Worm (Caenorhabditis elegans) whole organism, L1 larva: Measurements from ENCODE around the gene Y42G9A.3.

Experiments
- C04F5.9 ChIP-seq: sonication (generic microtip); optimal IDR thresholded peaks from 2 replicates; lab custom pipeline; 2016; ENCODE audit warnings: missing genetic modification characterization, missing compliant biosample characterization
- C16A3.4 ChIP-seq: fragments of 150-350 bp; optimal IDR thresholded peaks from 2 replicates; lab custom pipeline; 2014; ENCODE audit warnings: missing biosample characterization, missing genetic modification characterization
- C34B4.2 ChIP-seq: sonication (generic microtip); optimal IDR thresholded peaks from 2 replicates; lab custom pipeline; 2017; ENCODE audit warnings: mild to moderate bottlenecking, missing genetic modification characterization, missing compliant biosample characterization
- F16B12.6 ChIP-seq: fragments of 150-350 bp; optimal IDR thresholded peaks from 2 replicates; lab custom pipeline; 2014; ENCODE audit warnings: missing biosample characterization, missing genetic modification characterization
- blmp-1 ChIP-seq: fragments of 150-350 bp; optimal IDR thresholded peaks from 2 replicates; lab custom pipeline; 2014; ENCODE audit warnings: missing biosample characterization, missing genetic modification characterization
- ceh-63 ChIP-seq: fragments of 200-800 bp; sonication (Bioruptor generic); optimal IDR thresholded peaks from 2 replicates; lab custom pipeline; 2018; ENCODE audit warnings: mild to moderate bottlenecking, missing genetic modification characterization, missing compliant biosample characterization
- ceh-8 ChIP-seq: fragments of 200-800 bp; sonication (Bioruptor generic); optimal IDR thresholded peaks from 2 replicates; lab custom pipeline; 2018; ENCODE audit warnings: mild to moderate bottlenecking, missing genetic modification characterization, moderate library complexity, missing compliant biosample characterization
- ceh-82 ChIP-seq, 3 experiments: fragments of 150-350 bp in 1 of 3; sonication (generic microtip) in 2 of 3; optimal IDR thresholded peaks; 2 replicates each; lab custom pipeline; 2014 to 2017; ENCODE audit warnings: missing biosample characterization in 3 of 3, missing genetic modification characterization in 3 of 3
- ces-1 ChIP-seq: fragments of 150-350 bp; optimal IDR thresholded peaks from 2 replicates; lab custom pipeline; 2014; ENCODE audit warnings: missing biosample characterization, missing genetic modification reagents, missing genetic modification characterization
- efl-1 ChIP-seq, 4 experiments: fragments of 150-350 bp; optimal IDR thresholded peaks in 3 of 4; peaks in 1 of 4; 1 replicate in 1 of 4; 2 replicates in 3 of 4; lab custom pipeline; 2014; ENCODE audit warnings: missing biosample characterization in 2 of 4, missing genetic modification characterization in 2 of 4, missing genetic modification reagents in 2 of 4
- efl-3 ChIP-seq: fragments of 200-800 bp; sonication (Bioruptor generic); optimal IDR thresholded peaks from 2 replicates; lab custom pipeline; 2018; ENCODE audit warnings: mild to moderate bottlenecking, missing genetic modification characterization, missing compliant biosample characterization
- egl-27 ChIP-seq, 2 experiments: fragments of 150-350 bp in 1 of 2; sonication (generic microtip); optimal IDR thresholded peaks; 3 replicates each; lab custom pipeline; 2017 to 2018; ENCODE audit warnings: missing biosample characterization in 2 of 2, missing genetic modification characterization in 2 of 2, missing genetic modification reagents in 2 of 2
- elt-2 ChIP-seq: sonication (generic microtip); optimal IDR thresholded peaks from 2 replicates; lab custom pipeline; 2016; ENCODE audit warnings: missing genetic modification characterization, mild to moderate bottlenecking, inconsistent platforms, missing compliant biosample characterization, missing genetic modification reagents
- elt-3 ChIP-seq, 6 experiments: fragments of 150-350 bp in 1 of 6; sonication (generic microtip); optimal IDR thresholded peaks; 2 replicates each; lab custom pipeline; 2017 to 2018; ENCODE audit warnings: missing biosample characterization in 6 of 6, missing genetic modification characterization in 6 of 6, inconsistent platforms in 1 of 6
- ets-5 ChIP-seq: fragments of 200-800 bp; sonication (Bioruptor generic); IDR thresholded peaks from 2 replicates; pipeline ENCODE4 v1.3.6; 2022; ENCODE audit warnings: missing genetic modification characterization, missing compliant biosample characterization
- fkh-10 ChIP-seq: sonication (generic microtip); optimal IDR thresholded peaks from 2 replicates; lab custom pipeline; 2017; ENCODE audit warnings: missing biosample characterization, missing genetic modification reagents, missing genetic modification characterization
- fkh-4 ChIP-seq: sonication (generic microtip); optimal IDR thresholded peaks from 2 replicates; lab custom pipeline; 2016; ENCODE audit warnings: missing compliant biosample characterization, missing genetic modification characterization, borderline replicate concordance
- fkh-8 ChIP-seq: sonication (generic microtip); optimal IDR thresholded peaks from 2 replicates; lab custom pipeline; 2016; ENCODE audit warnings: mild to moderate bottlenecking, missing genetic modification characterization, missing compliant biosample characterization
- fos-1 ChIP-seq: fragments of 150-350 bp; optimal IDR thresholded peaks from 2 replicates; lab custom pipeline; 2014; ENCODE audit warnings: missing biosample characterization, missing genetic modification characterization
- grh-1 ChIP-seq: fragments of 200-800 bp; sonication (Bioruptor generic); IDR thresholded peaks from 2 replicates; pipeline ENCODE4 v1.3.6; 2022; ENCODE audit warnings: missing genetic modification reagents, missing genetic modification characterization, missing compliant biosample characterization
- hpl-2 ChIP-seq: fragments of 150-350 bp; optimal IDR thresholded peaks from 2 replicates; lab custom pipeline; 2014; ENCODE audit warnings: missing biosample characterization, missing genetic modification reagents, missing genetic modification characterization
- isw-1 ChIP-seq: fragments of 200-800 bp; sonication (Bioruptor generic); IDR thresholded peaks from 2 replicates; pipeline ENCODE4 v1.3.6; 2022; ENCODE audit warnings: missing genetic modification characterization, missing compliant biosample characterization
- jun-1 ChIP-seq: fragments of 150-350 bp; optimal IDR thresholded peaks from 2 replicates; lab custom pipeline; 2014; ENCODE audit warnings: missing biosample characterization, missing genetic modification reagents, missing genetic modification characterization
- lin-14 ChIP-seq: fragments of 200-800 bp; sonication (Bioruptor generic); optimal IDR thresholded peaks from 2 replicates; lab custom pipeline; 2018; ENCODE audit warnings: mild to moderate bottlenecking, missing genetic modification characterization, moderate library complexity, missing compliant biosample characterization
- lin-35 ChIP-seq, 2 experiments: fragments of 150-350 bp; optimal IDR thresholded peaks; 2 replicates each; lab custom pipeline; 2014; ENCODE audit warnings: missing biosample characterization in 2 of 2, missing genetic modification characterization in 2 of 2, missing genetic modification reagents in 2 of 2
- lsy-2 ChIP-seq, 2 experiments: fragments of 150-350 bp; optimal IDR thresholded peaks; 2 replicates each; lab custom pipeline; 2014; ENCODE audit warnings: missing biosample characterization in 2 of 2, missing genetic modification characterization in 2 of 2
- mab-9 ChIP-seq: fragments of 200-800 bp; sonication (Bioruptor generic); IDR thresholded peaks from 2 replicates; pipeline ENCODE4 v1.3.6; 2022; ENCODE audit warnings: missing genetic modification reagents, missing genetic modification characterization, missing compliant biosample characterization
- mdl-1 ChIP-seq, 2 experiments: fragments of 150-350 bp; optimal IDR thresholded peaks; 2 replicates each; lab custom pipeline; 2014 to 2017; ENCODE audit warnings: missing biosample characterization in 2 of 2, missing genetic modification characterization in 2 of 2, inconsistent platforms in 1 of 2
- mef-2 ChIP-seq: fragments of 150-350 bp; optimal IDR thresholded peaks from 2 replicates; lab custom pipeline; 2014; ENCODE audit warnings: missing biosample characterization, missing genetic modification characterization
- mep-1 ChIP-seq: fragments of 150-350 bp; optimal IDR thresholded peaks from 2 replicates; lab custom pipeline; 2014; ENCODE audit warnings: missing biosample characterization, missing genetic modification characterization
- nhr-11 ChIP-seq: fragments of 150-350 bp; optimal IDR thresholded peaks from 2 replicates; lab custom pipeline; 2014; ENCODE audit warnings: missing biosample characterization, missing genetic modification characterization
- nhr-12 ChIP-seq: sonication (generic microtip); optimal IDR thresholded peaks from 2 replicates; lab custom pipeline; 2017; ENCODE audit warnings: missing biosample characterization, missing genetic modification characterization
- nhr-19 ChIP-seq: fragments of 200-800 bp; sonication (Bioruptor generic); conservative IDR thresholded peaks from 2 replicates; pipeline ENCODE4 v1.3.6; 2022; ENCODE audit warnings: missing genetic modification characterization, missing compliant biosample characterization
- nhr-20 ChIP-seq: sonication (generic microtip); optimal IDR thresholded peaks from 2 replicates; lab custom pipeline; 2016; ENCODE audit warnings: mild to moderate bottlenecking, missing genetic modification characterization, missing compliant biosample characterization
- nhr-47 ChIP-seq: sonication (generic microtip); optimal IDR thresholded peaks from 2 replicates; lab custom pipeline; 2016; ENCODE audit warnings: mild to moderate bottlenecking, missing genetic modification characterization, moderate library complexity, missing compliant biosample characterization
- nhr-76 ChIP-seq: sonication (generic microtip); optimal IDR thresholded peaks from 2 replicates; lab custom pipeline; 2017; ENCODE audit warnings: missing biosample characterization, missing genetic modification characterization
- nhr-77 ChIP-seq: fragments of 150-350 bp; optimal IDR thresholded peaks from 2 replicates; lab custom pipeline; 2014; ENCODE audit warnings: missing biosample characterization, missing genetic modification characterization
- nhr-84 ChIP-seq: sonication (generic microtip); optimal IDR thresholded peaks from 2 replicates; lab custom pipeline; 2017; ENCODE audit warnings: missing biosample characterization, missing genetic modification characterization
- nhr-85 ChIP-seq: sonication (generic microtip); peaks from one replicate; lab custom pipeline; 2016; ENCODE audit warnings: missing genetic modification characterization, inconsistent platforms, missing compliant biosample characterization
- pax-3 ChIP-seq: fragments of 200-800 bp; sonication (Bioruptor generic); optimal IDR thresholded peaks from 2 replicates; lab custom pipeline; 2018; ENCODE audit warnings: mild to moderate bottlenecking, missing genetic modification characterization, moderate library complexity, missing compliant biosample characterization
- rnt-1 ChIP-seq: sonication (generic microtip); optimal IDR thresholded peaks from 2 replicates; lab custom pipeline; 2016; ENCODE audit warnings: mild to moderate bottlenecking, missing genetic modification characterization, moderate library complexity, missing compliant biosample characterization
- skn-1 ChIP-seq: fragments of 150-350 bp; optimal IDR thresholded peaks from 2 replicates; lab custom pipeline; 2014; ENCODE audit warnings: missing biosample characterization, missing genetic modification characterization
- sup-37 ChIP-seq: fragments of 200-800 bp; sonication (Bioruptor generic); optimal IDR thresholded peaks from 2 replicates; lab custom pipeline; 2018; ENCODE audit warnings: mild to moderate bottlenecking, missing genetic modification characterization, missing compliant biosample characterization
- swsn-7 ChIP-seq: sonication (generic microtip); optimal IDR thresholded peaks from 2 replicates; lab custom pipeline; 2016; ENCODE audit warnings: missing genetic modification characterization, missing compliant biosample characterization
- tlp-1 ChIP-seq: fragments of 150-350 bp; optimal IDR thresholded peaks from 2 replicates; lab custom pipeline; 2014; ENCODE audit warnings: missing biosample characterization, missing genetic modification characterization
- unc-30 ChIP-seq: sonication (generic microtip); optimal IDR thresholded peaks from 2 replicates; lab custom pipeline; 2017; ENCODE audit warnings: missing biosample characterization, missing genetic modification characterization
- unc-62 ChIP-seq: fragments of 150-350 bp; optimal IDR thresholded peaks from 2 replicates; lab custom pipeline; 2014; ENCODE audit warnings: missing biosample characterization, missing genetic modification reagents, missing genetic modification characterization
- unc-86 ChIP-seq: sonication (generic microtip); optimal IDR thresholded peaks from 2 replicates; lab custom pipeline; 2016; ENCODE audit warnings: missing genetic modification characterization, missing compliant biosample characterization

Gene Y42G9A.3

DNA sequence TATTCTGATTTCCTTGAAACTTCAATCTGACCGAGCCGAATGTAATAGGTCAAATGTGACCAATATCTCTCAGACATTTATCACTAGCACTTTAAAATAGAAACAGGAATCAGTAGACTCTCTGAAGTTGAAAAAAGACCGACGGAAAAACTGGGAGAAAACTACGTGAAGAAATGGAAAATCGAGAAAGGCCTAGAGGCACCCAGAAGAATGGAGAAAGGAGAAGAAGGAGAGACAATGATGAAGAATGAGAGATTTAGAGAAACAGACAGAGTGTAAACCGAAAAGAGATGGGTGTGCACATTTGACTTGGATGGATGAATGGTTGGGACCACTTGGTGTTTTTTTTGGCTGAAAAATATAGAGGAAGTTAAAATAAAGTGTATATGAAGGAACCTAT, 24.0 kb downstream of the Y42G9A.3 start (continued):
- TF ChIP-seq fkh-10 (GFP tag; lab: Kevin White, UChicago) = no peak
- TF ChIP-seq unc-86 (tag; lab: Kevin White, UChicago) = no peak
- TF ChIP-seq grh-1 (GFP tag; lab: Robert Waterston, UW) = no peak
- TF ChIP-seq ceh-63 (GFP tag; lab: Kevin White, UChicago) = no peak
- peak; percentile 40 for TF ChIP-seq swsn-7 (tag; lab: Kevin White, UChicago)
- no peak for TF ChIP-seq ces-1 (GFP tag; lab: Kevin White, UChicago)
- TF ChIP-seq mab-9 (GFP tag; lab: Robert Waterston, UW) = no peak
- TF ChIP-seq skn-1 (tag; lab: Kevin White, UChicago) = peak; percentile 29
- no peak for TF ChIP-seq unc-62 (GFP tag; lab: Kevin White, UChicago)
- TF ChIP-seq mep-1 (tag; lab: Kevin White, UChicago) = no peak
- TF ChIP-seq nhr-11 (tag; lab: Kevin White, UChicago) = no peak
- peak; percentile 85 for TF ChIP-seq blmp-1
- no peak for TF ChIP-seq C04F5.9 (tag; lab: Kevin White, UChicago)
- no peak for TF ChIP-seq ceh-8 (GFP tag; lab: Kevin White, UChicago)
- TF ChIP-seq nhr-20 (tag; lab: Kevin White, UChicago) = peak; percentile 60
- TF ChIP-seq pax-3 (tag; lab: Kevin White, UChicago) = no peak
- no peak for TF ChIP-seq nhr-77
- TF ChIP-seq lin-35 (GFP tag; optimal IDR thresholded peaks at IDR 0.05; lab: Kevin White, UChicago) = peak in 1 of 2 experiments; percentile 34
- TF ChIP-seq elt-3 (tag; optimal IDR thresholded peaks at IDR 0.05; lab: Kevin White, UChicago) = no peak
- no peak for TF ChIP-seq mdl-1 (tag; optimal IDR thresholded peaks at IDR 0.05; lab: Kevin White, UChicago)
- no peak for TF ChIP-seq tlp-1 (tag; lab: Kevin White, UChicago)
- TF ChIP-seq lin-14 = peak; percentile 84
- TF ChIP-seq mef-2 (tag; lab: Kevin White, UChicago) = no peak
- peak; percentile 43 to 56 for TF ChIP-seq lsy-2 (tag; optimal IDR thresholded peaks at IDR 0.05; lab: Kevin White, UChicago)
- no peak for TF ChIP-seq nhr-76
- TF ChIP-seq rnt-1 (tag; lab: Kevin White, UChicago) = peak; percentile 70
- no peak for TF ChIP-seq isw-1 (GFP tag; lab: Robert Waterston, UW)
- peak; percentile 25 to 30 for TF ChIP-seq efl-1 (optimal IDR thresholded peaks at IDR 0.05; lab: Kevin White, UChicago)
- peak; percentile 8 to 29 for TF ChIP-seq efl-1 (GFP tag; optimal IDR thresholded peaks at IDR 0.05 in 1 of 2; lab: Kevin White, UChicago)
- peak; percentile 36 for TF ChIP-seq nhr-19 (GFP tag; lab: Robert Waterston, UW)
- no peak for TF ChIP-seq jun-1

DNA sequence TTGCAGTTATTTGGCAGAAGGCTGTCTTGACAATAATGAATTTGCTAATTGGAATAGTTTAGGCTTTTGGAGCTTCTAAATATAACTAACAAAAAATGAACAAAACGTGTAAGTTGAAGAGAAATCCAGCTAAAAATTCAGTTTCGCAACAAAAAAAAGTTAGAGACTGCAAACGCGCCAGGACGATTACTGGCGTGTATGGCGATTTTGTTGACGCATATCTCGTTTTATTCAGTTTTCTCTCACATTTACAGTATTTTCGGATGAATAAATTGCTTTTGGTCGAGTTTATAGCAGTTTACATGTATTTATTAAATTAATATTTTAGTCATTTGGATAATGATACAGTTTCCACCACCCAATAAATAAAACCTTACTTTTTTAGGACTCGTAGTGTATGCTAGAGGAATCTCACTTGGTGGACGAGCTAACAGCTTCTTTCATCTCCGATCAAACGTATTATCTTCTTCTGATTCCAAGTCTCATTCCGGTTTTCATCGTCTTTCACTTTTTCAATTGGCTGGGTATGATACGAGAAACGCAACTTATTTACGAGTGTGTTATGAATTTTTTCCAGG, 27.1 kb downstream of the Y42G9A.3 start, which contains the start of the genes abcf-3 and F42A10.5:
abcf-3 (plus strand) TSS at position 384 of the 578 bp plus-strand sequence.
F42A10.5 (minus strand) TSS at position 458 of the 578 bp plus-strand sequence.
- TF ChIP-seq fkh-4 (tag; lab: Kevin White, UChicago) (peak; percentile 5), grh-1 (GFP tag; lab: Robert Waterston, UW) (peak; percentile 62), sup-37 (GFP tag; lab: Kevin White, UChicago) (no peak), egl-27 (tag; optimal IDR thresholded peaks at IDR 0.05; lab: Kevin White, UChicago) (no peak), nhr-47 (tag; lab: Kevin White, UChicago) (peak; percentile 76), efl-1 (optimal IDR thresholded peaks at IDR 0.05; lab: Kevin White, UChicago) (peak; percentile 72 to 81), efl-1 (GFP tag; optimal IDR thresholded peaks at IDR 0.05 in 1 of 2; lab: Kevin White, UChicago) (peak; percentile 77 to 98), nhr-12 (tag; lab: Kevin White, UChicago) (no peak), ceh-63 (GFP tag; lab: Kevin White, UChicago) (no peak), F16B12.6 (tag; lab: Kevin White, UChicago) (peak; percentile 65), C34B4.2 (no peak), unc-62 (GFP tag; lab: Kevin White, UChicago) (no peak), mef-2 (tag; lab: Kevin White, UChicago) (no peak), unc-30 (tag; lab: Kevin White, UChicago) (no peak), nhr-19 (GFP tag; lab: Robert Waterston, UW) (peak; percentile 73), tlp-1 (tag; lab: Kevin White, UChicago) (no peak), fos-1 (tag; lab: Kevin White, UChicago) (peak; percentile 68), jun-1 (peak; percentile 56), lsy-2 (tag; optimal IDR thresholded peaks at IDR 0.05; lab: Kevin White, UChicago) (peak; percentile 81 to 89), nhr-77 (peak; percentile 55), C16A3.4 (peak; percentile 66), nhr-85 (tag; lab: Kevin White, UChicago) (peak; percentile 85), hpl-2 (GFP tag; lab: Kevin White, UChicago) (peak; percentile 38), ets-5 (GFP tag; lab: Robert Waterston, UW) (no peak), isw-1 (GFP tag; lab: Robert Waterston, UW) (peak; percentile 61), ceh-82 (tag; optimal IDR thresholded peaks at IDR 0.05; lab: Kevin White, UChicago) (peak; percentile 67 to 80 (median 76)), nhr-84 (tag; lab: Kevin White, UChicago) (no peak), elt-2 (tag; lab: Kevin White, UChicago) (peak; percentile 45), fkh-8 (peak; percentile 40), efl-3 (no peak), nhr-76 (no peak), lin-14 (peak; percentile 72), elt-3 (tag; optimal IDR thresholded peaks at IDR 0.05; lab: Kevin White, UChicago) (peak in 2 of 6 experiments; percentile 46 to 78)
